Worm (Caenorhabditis elegans): ENCODE measurements around the gene inx-9.
A peak's percentile ranks its signal among the peaks of the same experiment; 100 is the strongest.

Gene inx-9

ce11 chrIV:11635437-11636408 lies 40.4 kb upstream of the inx-9 start, which contains the start of gene mars-1 (continued):
- TF ChIP-seq dsc-1 (tag; optimal IDR thresholded peaks at IDR 0.05) = peak; percentile 52
- no peak for TF ChIP-seq efl-3 (GFP tag; optimal IDR thresholded peaks at IDR 0.05)
- TF ChIP-seq zag-1 (tag; optimal IDR thresholded peaks at IDR 0.05) = no peak
- no peak for TF ChIP-seq nhr-76 (tag; optimal IDR thresholded peaks at IDR 0.05)

DNA sequence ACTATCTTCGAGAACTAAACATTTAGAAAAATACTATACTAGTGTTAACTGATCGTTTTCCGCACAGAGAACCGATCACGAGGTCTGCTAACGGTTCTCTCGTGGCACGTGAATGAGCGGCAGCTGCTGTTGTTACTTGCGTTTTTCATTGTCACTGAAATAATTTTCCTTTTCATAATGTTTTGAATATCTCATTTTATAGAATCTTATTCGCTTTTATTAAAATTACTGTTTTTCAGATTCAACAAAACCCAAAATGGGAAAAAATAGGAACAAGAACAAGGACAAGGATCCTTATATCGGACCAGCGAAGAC lies 39.8 kb upstream of the inx-9 start, which contains the start of gene F58B3.6:
F58B3.6 (plus strand) TSS at position 240 of the 315 bp plus-strand sequence.
- TF ChIP-seq nhr-85 (tag) (no peak), nhr-77 (tag; optimal IDR thresholded peaks at IDR 0.05) (no peak), C04F5.9 (tag; optimal IDR thresholded peaks at IDR 0.05) (no peak), xbp-1 (tag; optimal IDR thresholded peaks at IDR 0.05) (peak; percentile 10), blmp-1 (tag; optimal IDR thresholded peaks at IDR 0.05) (peak; percentile 76), nhr-237 (tag; optimal IDR thresholded peaks at IDR 0.05) (no peak), grh-1 (GFP tag; IDR thresholded peaks at IDR 0.05) (no peak), nhr-90 (tag; optimal IDR thresholded peaks at IDR 0.05; ENCODE audit: poor library complexity) (peak; percentile 30), lin-14 (GFP tag; optimal IDR thresholded peaks at IDR 0.05) (peak; percentile 70), mab-9 (GFP tag; IDR thresholded peaks at IDR 0.05) (no peak), ceh-90 (tag; optimal IDR thresholded peaks at IDR 0.05) (no peak), dpl-1 (GFP tag; optimal IDR thresholded peaks at IDR 0.05) (peak in 2 of 3 experiments; percentile 15 to 45), mdl-1 (tag; optimal IDR thresholded peaks at IDR 0.05) (peak in 1 of 2 experiments; percentile 91), unc-86 (tag; optimal IDR thresholded peaks at IDR 0.05) (no peak), unc-130 (tag; optimal IDR thresholded peaks at IDR 0.05) (peak; percentile 54), lin-35 (GFP tag; optimal IDR thresholded peaks at IDR 0.05) (peak; percentile 22 to 71), mep-1 (tag; optimal IDR thresholded peaks at IDR 0.05) (peak; percentile 73), tlp-1 (tag; optimal IDR thresholded peaks at IDR 0.05) (no peak), swsn-7 (tag; optimal IDR thresholded peaks at IDR 0.05) (peak; percentile 6), dsc-1 (tag; optimal IDR thresholded peaks at IDR 0.05) (no peak), C16A3.4 (tag; optimal IDR thresholded peaks at IDR 0.05) (peak; percentile 53), lin-13 (GFP tag; optimal IDR thresholded peaks at IDR 0.05) (no peak), vab-15 (tag; optimal IDR thresholded peaks at IDR 0.05) (no peak), aha-1 (tag; optimal IDR thresholded peaks at IDR 0.05) (no peak), pax-3 (tag; optimal IDR thresholded peaks at IDR 0.05) (no peak), unc-62 (GFP tag; optimal IDR thresholded peaks at IDR 0.05) (no peak), mef-2 (tag; optimal IDR thresholded peaks at IDR 0.05) (no peak), ces-1 (GFP tag; optimal IDR thresholded peaks at IDR 0.05) (no peak), ceh-63 (GFP tag; optimal IDR thresholded peaks at IDR 0.05) (no peak), nhr-19 (GFP tag; conservative IDR thresholded peaks at IDR 0.05) (peak; percentile 77), sup-37 (GFP tag; optimal IDR thresholded peaks at IDR 0.05) (no peak), sox-4 (tag; optimal IDR thresholded peaks at IDR 0.05) (no peak), ceh-8 (GFP tag; optimal IDR thresholded peaks at IDR 0.05) (no peak), skn-1 (tag; optimal IDR thresholded peaks at IDR 0.05) (no peak), elt-2 (tag; optimal IDR thresholded peaks at IDR 0.05) (no peak), nhr-84 (tag; optimal IDR thresholded peaks at IDR 0.05) (no peak), fos-1 (tag; optimal IDR thresholded peaks at IDR 0.05) (no peak), fkh-8 (tag; optimal IDR thresholded peaks at IDR 0.05) (no peak), jun-1 (tag; optimal IDR thresholded peaks at IDR 0.05) (no peak), nhr-20 (tag; optimal IDR thresholded peaks at IDR 0.05) (peak; percentile 89), isw-1 (GFP tag; IDR thresholded peaks at IDR 0.05) (no peak), Y116A8C.19 (tag; optimal IDR thresholded peaks at IDR 0.05; ENCODE audit: borderline replicate concordance) (no peak), egl-13 (tag; optimal IDR thresholded peaks at IDR 0.05) (no peak), nhr-11 (tag; optimal IDR thresholded peaks at IDR 0.05) (no peak), lir-3 (tag; optimal IDR thresholded peaks at IDR 0.05; ENCODE audit: poor library complexity) (peak; percentile 54), nhr-76 (tag; optimal IDR thresholded peaks at IDR 0.05) (no peak), aly-2 (tag; optimal IDR thresholded peaks at IDR 0.05) (no peak), ceh-82 (tag; optimal IDR thresholded peaks at IDR 0.05) (no peak)

Measured in whole organism, L1 larva.